Worm (Caenorhabditis elegans) whole organism, mixed stage, embryonic: ENCODE data around the gene nlp-53.

Source experiments
- ceh-39 ChIP-seq: fragments of 150-350 bp; optimal IDR thresholded peaks from 2 replicates; lab custom pipeline; 2014; ENCODE audit warnings: missing biosample characterization, missing genetic modification characterization
- ceh-83 ChIP-seq: fragments of 200-800 bp; sonication (Bioruptor generic); optimal IDR thresholded peaks from 2 replicates; lab custom pipeline; 2018; ENCODE audit warnings: mild to moderate bottlenecking, missing genetic modification characterization, missing compliant biosample characterization
- ces-1 ChIP-seq: fragments of 150-350 bp; optimal IDR thresholded peaks from 2 replicates; lab custom pipeline; 2014; ENCODE audit warnings: missing biosample characterization, missing genetic modification reagents, missing genetic modification characterization
- drap-1 ChIP-seq: fragments of 200-800 bp; sonication (Bioruptor generic); optimal IDR thresholded peaks from 3 replicates; lab custom pipeline; 2018; ENCODE audit warnings: mild to moderate bottlenecking, missing genetic modification characterization, missing compliant biosample characterization
- elt-3 ChIP-seq: fragments of 150-350 bp; optimal IDR thresholded peaks from 2 replicates; lab custom pipeline; 2014; ENCODE audit warnings: missing biosample characterization, missing genetic modification characterization
- lsy-2 ChIP-seq: fragments of 150-350 bp; optimal IDR thresholded peaks from 2 replicates; lab custom pipeline; 2014; ENCODE audit warnings: missing biosample characterization, missing genetic modification characterization
- mep-1 ChIP-seq: fragments of 150-350 bp; optimal IDR thresholded peaks from 2 replicates; lab custom pipeline; 2017; ENCODE audit warnings: missing biosample characterization, missing genetic modification reagents, missing genetic modification characterization, inconsistent platforms
- nhr-12 ChIP-seq: fragments of 150-350 bp; optimal IDR thresholded peaks from 2 replicates; lab custom pipeline; 2014; ENCODE audit warnings: missing biosample characterization, missing genetic modification characterization
- nhr-28 ChIP-seq: fragments of 150-350 bp; optimal IDR thresholded peaks from 2 replicates; lab custom pipeline; 2014; ENCODE audit warnings: missing biosample characterization, missing genetic modification characterization
- nhr-76 ChIP-seq: sonication (generic microtip); optimal IDR thresholded peaks from 2 replicates; lab custom pipeline; 2017; ENCODE audit warnings: missing biosample characterization, missing genetic modification characterization
- pha-4 ChIP-seq: fragments of 150-350 bp; optimal IDR thresholded peaks from 2 replicates; lab custom pipeline; 2018; ENCODE audit warnings: missing biosample characterization, missing genetic modification reagents, missing genetic modification characterization
- zip-8 ChIP-seq: fragments of 150-350 bp; optimal IDR thresholded peaks from 2 replicates; lab custom pipeline; 2014; ENCODE audit warnings: missing biosample characterization, missing genetic modification characterization
- ztf-11 ChIP-seq: fragments of 150-350 bp; optimal IDR thresholded peaks from 2 replicates; lab custom pipeline; 2014; ENCODE audit warnings: missing biosample characterization, missing genetic modification characterization

Gene nlp-53

ce11 chrX:13666864-13667263, 48.2 kb downstream of the nlp-53 start:
- TF ChIP-seq elt-3 (no peak), ztf-11 (tag; lab: Kevin White, UChicago) (no peak), nhr-12 (no peak), ces-1 (GFP tag; lab: Kevin White, UChicago) (no peak), ceh-39 (no peak), mep-1 (tag; lab: Kevin White, UChicago) (no peak), nhr-76 (tag; lab: Kevin White, UChicago) (no peak), drap-1 (GFP tag; lab: Kevin White, UChicago) (no peak), lsy-2 (tag; lab: Kevin White, UChicago) (no peak), ceh-83 (GFP tag; lab: Kevin White, UChicago) (no peak)

- TF ChIP-seq ceh-83 (GFP tag; lab: Kevin White, UChicago) (no peak), ztf-11 (tag; lab: Kevin White, UChicago) (no peak), nhr-28 (tag; lab: Kevin White, UChicago) (no peak), zip-8 (tag; lab: Kevin White, UChicago) (no peak), elt-3 (no peak), pha-4 (tag; lab: Kevin White, UChicago) (no peak), ces-1 (GFP tag; lab: Kevin White, UChicago) (peak; percentile 65)
Measured at ce11 chrX:13668728-13669127, 50.1 kb downstream of the nlp-53 start, which contains the start of gene C04A11.2. Gene C04A11.2, minus strand, starts transcription at chrX:13668828.
